Worm (Caenorhabditis elegans): ENCODE results near the gene klc-2.

Gene klc-2

DNA sequence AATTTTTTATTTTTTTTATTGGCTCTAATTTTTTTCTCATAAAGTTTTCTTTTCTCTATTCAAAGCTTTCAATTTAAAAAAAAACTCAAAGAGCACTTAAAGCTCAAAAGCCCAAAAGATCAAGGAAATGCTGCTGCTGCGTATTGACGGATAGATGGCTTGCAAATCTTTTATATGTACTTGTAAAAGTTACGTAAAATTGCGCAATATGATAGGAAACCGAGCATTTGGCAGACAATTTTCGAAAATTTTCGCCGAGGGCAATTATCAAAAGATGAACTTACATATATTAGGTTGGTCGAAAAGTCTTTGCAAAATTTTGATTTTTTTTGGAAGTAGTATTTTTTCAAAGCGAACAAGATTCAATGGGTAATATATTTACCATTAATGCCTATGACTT, 32.7 kb downstream of the klc-2 start:
- TF ChIP-seq scrt-1 (GFP tag; IDR thresholded peaks at IDR 0.05) (no peak), tbx-11 (GFP tag; IDR thresholded peaks at IDR 0.05) (no peak), ceh-13 (GFP tag; optimal IDR thresholded peaks at IDR 0.05) (no peak), sea-1 (GFP tag; conservative IDR thresholded peaks at IDR 0.05) (no peak), ets-7 (tag; optimal IDR thresholded peaks at IDR 0.05) (no peak), ama-1 (optimal IDR thresholded peaks at IDR 0.05) (no peak)

DNA sequence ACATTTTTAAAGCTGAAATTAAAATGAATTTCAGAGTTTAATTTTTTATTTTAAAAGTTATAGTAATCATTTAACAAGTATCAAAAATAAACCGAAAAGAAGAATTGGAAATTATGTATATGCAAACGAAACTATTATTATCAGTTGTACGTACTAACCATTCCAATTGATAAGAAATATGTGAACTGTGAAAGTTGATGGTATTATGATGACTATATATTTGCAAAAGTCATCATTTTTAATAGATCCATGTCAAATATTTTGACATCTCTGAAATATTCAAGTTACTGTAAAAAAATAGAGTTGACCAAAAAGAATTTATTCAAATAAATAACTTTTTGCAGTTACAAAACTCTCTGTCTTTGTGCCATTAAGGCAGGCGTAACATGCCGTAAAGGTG, 33.2 kb downstream of the klc-2 start, which contains the start of gene ugt-48:
Gene ugt-48 (minus strand): TSS at position 12 of the 400 bp plus-strand sequence.
- no peak for TF ChIP-seq B0310.2 (tag; optimal IDR thresholded peaks at IDR 0.05)
- TF ChIP-seq tbx-11 (GFP tag; IDR thresholded peaks at IDR 0.05): no peak
- no peak for TF ChIP-seq scrt-1 (GFP tag; IDR thresholded peaks at IDR 0.05)
- TF ChIP-seq F13C5.2 (tag; optimal IDR thresholded peaks at IDR 0.05): no peak
- no peak for TF ChIP-seq flt-1 (GFP tag; IDR thresholded peaks at IDR 0.05)
- TF ChIP-seq tbx-37 (GFP tag; conservative IDR thresholded peaks at IDR 0.05): no peak
- no peak for TF ChIP-seq sea-1 (GFP tag; conservative IDR thresholded peaks at IDR 0.05)
- TF ChIP-seq hmg-4 (GFP tag; optimal IDR thresholded peaks at IDR 0.05): no peak
- TF ChIP-seq ama-1 (optimal IDR thresholded peaks at IDR 0.05): no peak
- no peak for TF ChIP-seq tra-4 (tag; optimal IDR thresholded peaks at IDR 0.05)
- TF ChIP-seq ets-7 (tag; optimal IDR thresholded peaks at IDR 0.05): no peak
- TF ChIP-seq hnd-1 (tag; optimal IDR thresholded peaks at IDR 0.05): no peak
- TF ChIP-seq aly-1 (tag; optimal IDR thresholded peaks at IDR 0.05): no peak
- TF ChIP-seq pes-1 (GFP tag; IDR thresholded peaks at IDR 0.05): no peak
- no peak for TF ChIP-seq ceh-36 (tag; optimal IDR thresholded peaks at IDR 0.05)

DNA sequence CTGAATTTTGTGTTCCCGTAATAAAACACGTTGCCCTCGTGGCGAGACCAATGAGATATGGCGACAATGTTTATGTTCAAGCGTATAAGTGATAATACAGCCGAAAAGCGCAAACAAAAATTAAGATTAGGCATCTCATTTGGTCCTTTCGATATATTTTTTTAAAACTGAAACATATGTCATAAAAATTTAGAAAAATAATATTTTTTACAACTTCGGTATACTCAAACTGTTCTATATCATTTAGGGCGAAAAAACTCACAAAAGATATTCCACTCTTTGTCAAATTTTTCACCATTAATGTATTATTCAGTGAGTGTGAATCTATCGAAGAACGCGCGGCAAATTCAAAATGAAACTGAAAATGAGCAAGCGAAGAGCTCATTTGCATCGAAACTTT, 42.7 kb downstream of the klc-2 start, which contains the start of gene cft-1:
Gene cft-1 (plus strand): TSS at position 301 of the 400 bp plus-strand sequence.
- TF ChIP-seq ceh-36 (tag; optimal IDR thresholded peaks at IDR 0.05) (no peak), hmg-4 (GFP tag; optimal IDR thresholded peaks at IDR 0.05) (no peak), ceh-13 (GFP tag; optimal IDR thresholded peaks at IDR 0.05) (no peak), pes-1 (GFP tag; IDR thresholded peaks at IDR 0.05) (no peak), tra-4 (tag; optimal IDR thresholded peaks at IDR 0.05) (no peak), B0310.2 (tag; optimal IDR thresholded peaks at IDR 0.05) (no peak), F13C5.2 (tag; optimal IDR thresholded peaks at IDR 0.05) (no peak), tbx-37 (GFP tag; conservative IDR thresholded peaks at IDR 0.05) (no peak), ets-7 (tag; optimal IDR thresholded peaks at IDR 0.05) (no peak)

DNA sequence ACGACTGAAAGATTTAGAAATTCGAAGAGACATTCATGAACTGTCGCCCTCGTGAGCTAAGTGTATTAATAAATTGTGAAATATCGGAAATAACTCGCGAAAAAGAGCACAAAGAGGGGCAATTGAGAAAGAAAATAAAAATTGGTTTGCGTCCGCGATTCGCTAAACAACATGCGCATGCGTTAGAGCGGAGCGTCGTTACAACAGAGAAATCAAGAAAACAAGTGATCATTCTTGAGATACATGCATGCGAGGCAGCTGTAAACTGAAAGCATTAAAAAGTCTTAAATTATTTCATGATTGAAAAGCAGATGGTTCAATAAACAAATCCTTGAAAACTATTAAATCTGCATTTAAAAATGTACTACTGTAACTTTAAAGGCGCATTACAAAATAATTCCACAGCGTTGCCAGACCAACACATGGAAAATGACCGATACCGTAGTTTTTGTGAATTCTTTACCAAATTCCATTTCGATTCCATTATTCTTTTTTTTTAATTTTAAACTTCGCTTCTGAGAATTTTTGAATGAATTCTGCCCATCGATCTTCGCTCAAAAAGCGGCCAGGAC, 44.9 kb downstream of the klc-2 start, which contains the start of the genes cox-16 and syp-2:
Gene cox-16 (minus strand): TSS at position 4 of the 572 bp plus-strand sequence.
Gene syp-2 (plus strand): TSS at position 248 of the 572 bp plus-strand sequence.
- TF ChIP-seq tbx-37 (GFP tag; conservative IDR thresholded peaks at IDR 0.05): no peak
- TF ChIP-seq ceh-13 (GFP tag; optimal IDR thresholded peaks at IDR 0.05): no peak
- no peak for TF ChIP-seq scrt-1 (GFP tag; IDR thresholded peaks at IDR 0.05)
- TF ChIP-seq hnd-1 (tag; optimal IDR thresholded peaks at IDR 0.05): no peak
- no peak for TF ChIP-seq flt-1 (GFP tag; IDR thresholded peaks at IDR 0.05)
- no peak for TF ChIP-seq tra-4 (tag; optimal IDR thresholded peaks at IDR 0.05)
- no peak for TF ChIP-seq B0310.2 (tag; optimal IDR thresholded peaks at IDR 0.05)
- TF ChIP-seq ama-1 (optimal IDR thresholded peaks at IDR 0.05): no peak
- TF ChIP-seq tbx-11 (GFP tag; IDR thresholded peaks at IDR 0.05): no peak
- no peak for TF ChIP-seq F13C5.2 (tag; optimal IDR thresholded peaks at IDR 0.05)
- TF ChIP-seq ets-7 (tag; optimal IDR thresholded peaks at IDR 0.05): no peak
- no peak for TF ChIP-seq aly-1 (tag; optimal IDR thresholded peaks at IDR 0.05)
- no peak for TF ChIP-seq hmbx-1 (tag; optimal IDR thresholded peaks at IDR 0.05)
- no peak for TF ChIP-seq pes-1 (GFP tag; IDR thresholded peaks at IDR 0.05)
- no peak for TF ChIP-seq hmg-4 (GFP tag; optimal IDR thresholded peaks at IDR 0.05)
- TF ChIP-seq sea-1 (GFP tag; conservative IDR thresholded peaks at IDR 0.05): no peak
- no peak for TF ChIP-seq ceh-36 (tag; optimal IDR thresholded peaks at IDR 0.05)

DNA sequence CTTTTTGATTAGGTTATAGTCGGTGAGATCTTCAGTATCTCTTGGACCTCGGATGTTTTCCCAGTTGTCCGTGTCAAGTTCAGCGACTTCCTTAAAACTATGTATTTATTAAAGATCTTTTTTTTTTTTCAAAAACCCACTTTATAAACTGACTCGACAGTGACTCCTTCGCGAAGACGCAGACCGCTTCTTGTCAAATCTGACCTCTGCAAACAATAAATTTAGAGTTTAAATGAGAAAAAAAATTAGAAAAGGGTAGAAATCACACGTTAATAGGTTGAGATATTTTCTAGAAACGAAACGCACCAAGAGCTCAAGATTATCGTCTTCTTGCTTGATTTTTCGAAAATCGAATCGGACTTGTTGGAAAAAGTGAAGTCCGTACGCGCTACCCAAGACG, 45.4 kb downstream of the klc-2 start, which contains the start of gene C24G6.8:
Gene C24G6.8 (minus strand): TSS at position 101 of the 400 bp plus-strand sequence.
- TF ChIP-seq scrt-1 (GFP tag; IDR thresholded peaks at IDR 0.05) (no peak), flt-1 (GFP tag; IDR thresholded peaks at IDR 0.05) (no peak), tbx-11 (GFP tag; IDR thresholded peaks at IDR 0.05) (no peak), ama-1 (optimal IDR thresholded peaks at IDR 0.05) (no peak), hmg-4 (GFP tag; optimal IDR thresholded peaks at IDR 0.05) (no peak), hnd-1 (tag; optimal IDR thresholded peaks at IDR 0.05) (no peak), sea-1 (GFP tag; conservative IDR thresholded peaks at IDR 0.05) (no peak), tra-4 (tag; optimal IDR thresholded peaks at IDR 0.05) (no peak), B0310.2 (tag; optimal IDR thresholded peaks at IDR 0.05) (no peak), ets-7 (tag; optimal IDR thresholded peaks at IDR 0.05) (no peak), tbx-37 (GFP tag; conservative IDR thresholded peaks at IDR 0.05) (no peak), ceh-13 (GFP tag; optimal IDR thresholded peaks at IDR 0.05) (no peak), hmbx-1 (tag; optimal IDR thresholded peaks at IDR 0.05) (no peak)

DNA sequence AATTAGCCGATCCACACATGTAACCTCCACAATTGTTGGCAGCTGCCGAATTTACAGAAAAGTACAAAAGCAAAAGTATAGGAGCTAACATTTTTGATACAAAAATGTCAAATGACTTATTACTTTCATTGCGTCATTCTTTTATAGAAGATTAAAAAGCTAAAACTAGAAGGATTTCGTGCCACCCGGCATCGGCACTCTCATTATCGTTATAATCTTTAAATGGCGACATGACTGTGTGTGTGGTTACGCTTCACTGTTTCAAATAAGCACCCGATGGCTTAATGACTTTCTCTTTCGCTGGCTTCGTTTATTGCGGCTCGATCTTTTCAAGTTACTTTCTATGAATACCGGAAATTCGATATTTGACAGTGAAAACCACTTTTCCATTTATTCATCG, 47.5 kb downstream of the klc-2 start, which contains the start of gene grl-1:
Gene grl-1 (minus strand): TSS at position 101 of the 400 bp plus-strand sequence.
- TF ChIP-seq hmbx-1 (tag; optimal IDR thresholded peaks at IDR 0.05) (no peak), hnd-1 (tag; optimal IDR thresholded peaks at IDR 0.05) (no peak), tbx-11 (GFP tag; IDR thresholded peaks at IDR 0.05) (no peak), hmg-4 (GFP tag; optimal IDR thresholded peaks at IDR 0.05) (no peak)

DNA sequence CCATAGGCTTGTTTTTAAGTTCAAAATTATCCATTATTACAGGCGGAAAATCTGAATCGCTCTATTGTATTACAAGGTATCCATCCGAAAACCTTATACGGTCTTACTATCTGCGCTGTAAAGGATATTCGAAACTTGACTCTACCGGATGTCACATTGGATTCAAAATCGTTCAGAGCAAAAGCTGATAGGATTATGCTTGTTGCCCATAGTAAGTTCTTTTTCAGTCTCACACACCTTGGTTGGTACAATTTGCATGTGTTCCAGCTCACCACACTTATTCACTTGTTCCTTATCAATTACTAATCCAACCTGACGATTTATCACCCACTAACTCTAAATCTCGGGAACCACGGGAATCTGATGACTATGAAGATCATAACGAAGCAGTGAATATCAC, 53.5 kb downstream of the klc-2 start:
- no peak for TF ChIP-seq tbx-37 (GFP tag; conservative IDR thresholded peaks at IDR 0.05)
- no peak for TF ChIP-seq ama-1 (optimal IDR thresholded peaks at IDR 0.05)
- no peak for TF ChIP-seq F13C5.2 (tag; optimal IDR thresholded peaks at IDR 0.05)
- TF ChIP-seq ceh-36 (tag; optimal IDR thresholded peaks at IDR 0.05): no peak
- TF ChIP-seq pes-1 (GFP tag; IDR thresholded peaks at IDR 0.05): no peak
- TF ChIP-seq aly-1 (tag; optimal IDR thresholded peaks at IDR 0.05): no peak
- no peak for TF ChIP-seq hmbx-1 (tag; optimal IDR thresholded peaks at IDR 0.05)
